Fruit fly (Drosophila melanogaster) whole organism, embryonic: ENCODE data around the gene CG11368.

Source experiments
- Antp ChIP-seq: fragments of 200-800 bp; sonication (Bioruptor generic); optimal IDR thresholded peaks from 3 replicates; lab custom pipeline; 2016; ENCODE audit warnings: missing biosample characterization, missing genetic modification characterization
- Atf6 ChIP-seq: fragments of 200-800 bp; sonication (Bioruptor generic); IDR thresholded peaks from 2 replicates; pipeline ENCODE4 v1.3.6; 2022; ENCODE audit warnings: missing biosample characterization, missing genetic modification characterization
- BtbVII ChIP-seq: fragments of 200-800 bp; sonication (Bioruptor generic); optimal IDR thresholded peaks from 3 replicates; lab custom pipeline; 2017; ENCODE audit warnings: missing biosample characterization, mild to moderate bottlenecking, missing genetic modification characterization
- C15 ChIP-seq: fragments of 200-800 bp; sonication (Bioruptor generic); IDR thresholded peaks from 3 replicates; pipeline ENCODE4 v1.3.6; 2022; ENCODE audit warnings: missing biosample characterization, missing genetic modification characterization
- CG10321 ChIP-seq: fragments of 200-800 bp; sonication (Bioruptor generic); IDR thresholded peaks from 2 replicates; pipeline ENCODE4 v1.3.6; 2022; ENCODE audit warnings: missing biosample characterization, missing genetic modification characterization
- CG10979 ChIP-seq: fragments of 200-800 bp; sonication (Bioruptor generic); optimal IDR thresholded peaks from 2 replicates; lab custom pipeline; 2018; ENCODE audit warnings: missing biosample characterization, mild to moderate bottlenecking, missing genetic modification characterization, moderate library complexity
- CG11247 ChIP-seq: fragments of 200-800 bp; sonication (Bioruptor generic); IDR thresholded peaks from 2 replicates; pipeline ENCODE4 v1.3.6; 2022; ENCODE audit warnings: missing biosample characterization, missing genetic modification characterization
- CG11696 ChIP-seq: fragments of 200-800 bp; sonication (Bioruptor generic); IDR thresholded peaks from 2 replicates; pipeline ENCODE4 v1.3.6; 2022; ENCODE audit warnings: missing biosample characterization, missing genetic modification characterization
- CG12104 ChIP-seq: fragments of 200-800 bp; sonication (Bioruptor generic); optimal IDR thresholded peaks from 3 replicates; lab custom pipeline; 2016; ENCODE audit warnings: missing biosample characterization, missing genetic modification characterization
- CG13123 ChIP-seq: fragments of 200-800 bp; sonication (Bioruptor generic); optimal IDR thresholded peaks from 2 replicates; lab custom pipeline; 2016; ENCODE audit warnings: missing biosample characterization, missing genetic modification characterization
- CG13296 ChIP-seq: fragments of 200-800 bp; sonication (Bioruptor generic); optimal IDR thresholded peaks from 3 replicates; lab custom pipeline; 2018; ENCODE audit warnings: missing biosample characterization, mild to moderate bottlenecking, missing genetic modification characterization
- CG14965 ChIP-seq: fragments of 200-800 bp; sonication (Bioruptor generic); optimal IDR thresholded peaks from 2 replicates; lab custom pipeline; 2016; ENCODE audit warnings: missing biosample characterization, missing genetic modification characterization, borderline replicate concordance
- CG15269 ChIP-seq: fragments of 200-800 bp; sonication (Bioruptor generic); optimal IDR thresholded peaks from 2 replicates; lab custom pipeline; 2018; ENCODE audit warnings: missing biosample characterization, mild to moderate bottlenecking, missing genetic modification characterization, moderate library complexity
- CG1603 ChIP-seq: fragments of 200-800 bp; sonication (Bioruptor generic); optimal IDR thresholded peaks from 2 replicates; lab custom pipeline; 2019; ENCODE audit warnings: missing biosample characterization, mild to moderate bottlenecking, missing genetic modification characterization, moderate library complexity
- CG18262 ChIP-seq: fragments of 200-800 bp; optimal IDR thresholded peaks from 3 replicates; lab custom pipeline; 2019; ENCODE audit warnings: missing biosample characterization, mild to moderate bottlenecking, missing genetic modification characterization, moderate library complexity
- CG2116 ChIP-seq: fragments of 200-800 bp; sonication (Bioruptor generic); optimal IDR thresholded peaks from 3 replicates; lab custom pipeline; 2018; ENCODE audit warnings: missing biosample characterization, mild to moderate bottlenecking, missing genetic modification characterization
- CG3163 ChIP-seq: fragments of 200-800 bp; sonication (Bioruptor generic); optimal IDR thresholded peaks from 3 replicates; lab custom pipeline; 2016; ENCODE audit warnings: missing biosample characterization, missing genetic modification characterization
- CG4854 ChIP-seq: fragments of 200-800 bp; sonication (Bioruptor generic); optimal IDR thresholded peaks from 2 replicates; lab custom pipeline; 2016; ENCODE audit warnings: missing biosample characterization, missing genetic modification characterization, inconsistent platforms
- CG6689 ChIP-seq: fragments of 200-800 bp; sonication (Bioruptor generic); IDR thresholded peaks from 2 replicates; pipeline ENCODE4 v1.3.6; 2022; ENCODE audit warnings: missing biosample characterization, missing genetic modification characterization
- CG6854 ChIP-seq: fragments of 200-800 bp; sonication (Bioruptor generic); optimal IDR thresholded peaks from 3 replicates; lab custom pipeline; 2017; ENCODE audit warnings: missing biosample characterization, mild to moderate bottlenecking, missing genetic modification characterization
- CG7357 ChIP-seq: fragments of 200-800 bp; sonication (Bioruptor generic); IDR thresholded peaks from 3 replicates; pipeline ENCODE4 v1.3.6; 2022; ENCODE audit warnings: missing biosample characterization, missing genetic modification characterization
- CG7839 ChIP-seq: fragments of 200-800 bp; sonication (Bioruptor generic); optimal IDR thresholded peaks from 3 replicates; lab custom pipeline; 2018; ENCODE audit warnings: missing biosample characterization, mild to moderate bottlenecking, missing genetic modification characterization, moderate library complexity
- CG8388 ChIP-seq: fragments of 200-800 bp; sonication (Bioruptor generic); optimal IDR thresholded peaks from 2 replicates; lab custom pipeline; 2019; ENCODE audit warnings: missing biosample characterization, mild to moderate bottlenecking, missing genetic modification characterization, moderate library complexity
- E2f1 ChIP-seq: fragments of 200-800 bp; sonication (Bioruptor generic); IDR thresholded peaks from 2 replicates; pipeline ENCODE4 v1.3.6; 2022; ENCODE audit warnings: missing biosample characterization, missing genetic modification characterization
- Hr3 ChIP-seq: fragments of 200-800 bp; sonication (Bioruptor generic); optimal IDR thresholded peaks from 3 replicates; lab custom pipeline; 2016; ENCODE audit warnings: missing biosample characterization, missing genetic modification characterization
- Hr51 ChIP-seq, 2 experiments: fragments of 200-800 bp; sonication (Bioruptor generic); optimal IDR thresholded peaks; 2 replicates in 1 of 2; 3 replicates in 1 of 2; lab custom pipeline; 2016 to 2018; ENCODE audit warnings: missing biosample characterization in 2 of 2, missing genetic modification characterization in 2 of 2, mild to moderate bottlenecking in 1 of 2, moderate library complexity in 1 of 2
- Hr78 ChIP-seq, 2 experiments: fragments of 200-800 bp in 1 of 2; fragments of >200 bp in 1 of 2; sonication (Bioruptor generic) in 1 of 2; optimal IDR thresholded peaks; 2 replicates each; lab custom pipeline; 2017 to 2019; ENCODE audit warnings: missing biosample characterization in 2 of 2, missing genetic modification characterization in 2 of 2, mild to moderate bottlenecking in 1 of 2, moderate library complexity in 1 of 2
- MESR4 ChIP-seq: fragments of 200-800 bp; sonication (Bioruptor generic); optimal IDR thresholded peaks from 2 replicates; lab custom pipeline; 2018; ENCODE audit warnings: missing biosample characterization, mild to moderate bottlenecking, missing genetic modification characterization, moderate library complexity
- Mes4 ChIP-seq: fragments of 200-800 bp; sonication (Bioruptor generic); optimal IDR thresholded peaks from 2 replicates; lab custom pipeline; 2016; ENCODE audit warnings: missing biosample characterization, missing genetic modification characterization
- Sox102F ChIP-seq: fragments of 200-800 bp; sonication (Bioruptor generic); optimal IDR thresholded peaks from 2 replicates; lab custom pipeline; 2018; ENCODE audit warnings: missing biosample characterization, mild to moderate bottlenecking, missing genetic modification characterization, moderate library complexity
- Trl ChIP-seq, 3 experiments: fragments of >200 bp in 2 of 3; fragments of 200-800 bp in 1 of 3; sonication (Bioruptor generic) in 1 of 3; optimal IDR thresholded peaks; 2 replicates in 1 of 3; 3 replicates in 2 of 3; lab custom pipeline; 2016 to 2017; ENCODE audit warnings: missing biosample characterization in 1 of 3, missing genetic modification characterization in 1 of 3
- Xrp1 ChIP-seq: fragments of 200-800 bp; sonication (Bioruptor generic); IDR thresholded peaks from 2 replicates; pipeline ENCODE4 v1.3.6; 2022; ENCODE audit warnings: missing biosample characterization, missing genetic modification characterization
- az2 ChIP-seq: fragments of 200-800 bp; sonication (Bioruptor generic); optimal IDR thresholded peaks from 3 replicates; lab custom pipeline; 2016; ENCODE audit warnings: missing biosample characterization, missing genetic modification characterization
- dmrt99B ChIP-seq: fragments of 200-800 bp; sonication (Bioruptor generic); optimal IDR thresholded peaks from 2 replicates; lab custom pipeline; 2018; ENCODE audit warnings: missing biosample characterization, mild to moderate bottlenecking, missing genetic modification characterization, moderate library complexity
- gem ChIP-seq: fragments of 200-800 bp; sonication (Bioruptor generic); optimal IDR thresholded peaks from 2 replicates; lab custom pipeline; 2019; ENCODE audit warnings: missing biosample characterization, mild to moderate bottlenecking, missing genetic modification characterization, moderate library complexity
- gfzf ChIP-seq: fragments of 200-800 bp; sonication (Bioruptor generic); optimal IDR thresholded peaks from 2 replicates; lab custom pipeline; 2016; ENCODE audit warnings: missing biosample characterization, mild to moderate bottlenecking, missing genetic modification characterization, moderate library complexity
- grn ChIP-seq: fragments of 200-800 bp; sonication (Bioruptor generic); optimal IDR thresholded peaks from 3 replicates; lab custom pipeline; 2017; ENCODE audit warnings: missing biosample characterization, missing genetic modification characterization
- jumu ChIP-seq: fragments of 200-800 bp; sonication (Bioruptor generic); optimal IDR thresholded peaks from 3 replicates; lab custom pipeline; 2016; ENCODE audit warnings: missing biosample characterization, missing genetic modification characterization
- phol ChIP-seq: fragments of 200-800 bp; sonication (Bioruptor generic); optimal IDR thresholded peaks from 3 replicates; lab custom pipeline; 2018; ENCODE audit warnings: missing biosample characterization, mild to moderate bottlenecking, missing genetic modification characterization, moderate library complexity
- pnt ChIP-seq: fragments of 200-800 bp; sonication (Bioruptor generic); optimal IDR thresholded peaks from 3 replicates; lab custom pipeline; 2016; ENCODE audit warnings: missing biosample characterization, missing genetic modification characterization
- psq ChIP-seq: fragments of 200-800 bp; sonication (Bioruptor generic); optimal IDR thresholded peaks from 2 replicates; lab custom pipeline; 2017; ENCODE audit warnings: missing biosample characterization, missing genetic modification characterization
- row ChIP-seq: fragments of 200-800 bp; sonication (Bioruptor generic); IDR thresholded peaks from 3 replicates; pipeline ENCODE4 v1.3.6; 2022; ENCODE audit warnings: missing biosample characterization, missing genetic modification characterization
- sc ChIP-seq, 3 experiments: fragments of >200 bp in 2 of 3; fragments of 200-800 bp in 1 of 3; sonication (Bioruptor generic) in 1 of 3; optimal IDR thresholded peaks; 2 replicates in 2 of 3; 3 replicates in 1 of 3; lab custom pipeline; 2017; ENCODE audit warnings: mild to moderate bottlenecking in 1 of 3, missing biosample characterization in 1 of 3, missing genetic modification characterization in 1 of 3, missing genetic modification reagents in 1 of 3
- seq ChIP-seq: fragments of 200-800 bp; sonication (Bioruptor generic); IDR thresholded peaks from 2 replicates; pipeline ENCODE4 v1.3.6; 2022; ENCODE audit warnings: missing biosample characterization, missing genetic modification characterization
- shn ChIP-seq: fragments of 200-800 bp; sonication (Bioruptor generic); optimal IDR thresholded peaks from 3 replicates; lab custom pipeline; 2016; ENCODE audit warnings: missing biosample characterization, missing genetic modification characterization
- so ChIP-seq: fragments of 200-800 bp; sonication (Bioruptor generic); IDR thresholded peaks from 3 replicates; pipeline ENCODE4 v1.3.6; 2022; ENCODE audit warnings: missing biosample characterization, missing genetic modification characterization
- sqz ChIP-seq: fragments of 200-800 bp; sonication (Bioruptor generic); optimal IDR thresholded peaks from 3 replicates; lab custom pipeline; 2018; ENCODE audit warnings: missing biosample characterization, mild to moderate bottlenecking, missing genetic modification characterization
- tll ChIP-seq, 2 experiments: fragments of 200-800 bp in 1 of 2; fragments of >200 bp in 1 of 2; sonication (Bioruptor generic) in 1 of 2; optimal IDR thresholded peaks; 2 replicates each; lab custom pipeline; 2017 to 2019; ENCODE audit warnings: missing biosample characterization in 2 of 2, missing genetic modification characterization in 2 of 2, mild to moderate bottlenecking in 1 of 2, moderate library complexity in 1 of 2
- vfl ChIP-seq: fragments of 200-800 bp; sonication (Bioruptor generic); optimal IDR thresholded peaks from 2 replicates; lab custom pipeline; 2016; ENCODE audit warnings: missing biosample characterization, missing genetic modification characterization
- zfh1 ChIP-seq: fragments of 200-800 bp; sonication (Bioruptor generic); IDR thresholded peaks from 3 replicates; pipeline ENCODE4 v1.3.6; 2022; ENCODE audit warnings: missing biosample characterization, missing genetic modification characterization

Gene CG11368

DNA sequence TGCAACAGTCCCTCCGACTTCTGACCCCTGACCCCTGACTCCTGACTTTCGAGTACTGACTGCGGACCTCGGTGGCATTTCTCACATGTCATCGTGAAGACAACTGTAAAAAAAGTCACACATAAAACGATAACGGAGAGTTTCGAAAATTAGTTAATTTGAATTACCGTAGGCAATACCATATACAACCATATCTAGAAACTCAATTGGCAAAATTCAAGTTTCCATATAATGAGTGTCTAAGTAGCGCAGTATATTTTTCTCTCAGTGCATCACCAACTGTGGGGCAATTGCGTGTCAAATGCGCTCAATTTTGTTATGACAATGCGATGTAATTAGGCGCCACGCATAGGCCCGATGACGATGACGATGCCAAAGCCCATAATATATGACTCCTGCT, 37.0 kb upstream of the CG11368 start (continued):
- no peak for TF ChIP-seq psq
- no peak for TF ChIP-seq shn (GFP tag; lab: Kevin White, UChicago)
- TF ChIP-seq CG10321 (GFP tag; lab: Robert Waterston, UW) = no peak
- no peak for TF ChIP-seq row (GFP tag; lab: Robert Waterston, UW)
- TF ChIP-seq phol (tag; lab: Kevin White, UChicago) = no peak
- no peak for TF ChIP-seq C15 (GFP tag; lab: Robert Waterston, UW)
- no peak for TF ChIP-seq zfh1 (GFP tag; lab: Robert Waterston, UW)
- TF ChIP-seq tll (GFP tag; optimal IDR thresholded peaks at IDR 0.05; lab: Kevin White, UChicago) = no peak
- TF ChIP-seq gem (tag; lab: Kevin White, UChicago) = peak; percentile 47
- TF ChIP-seq grn (GFP tag; lab: Kevin White, UChicago) = no peak
- peak in 1 of 2 experiments; percentile 18 for TF ChIP-seq Hr78 (GFP tag; optimal IDR thresholded peaks at IDR 0.05; lab: Kevin White, UChicago)
- TF ChIP-seq CG15269 = no peak
- TF ChIP-seq seq (GFP tag; lab: Robert Waterston, UW) = no peak
- TF ChIP-seq dmrt99B (tag; lab: Kevin White, UChicago) = peak; percentile 35
- no peak for TF ChIP-seq Mes4
- no peak for TF ChIP-seq CG7357 (GFP tag; lab: Robert Waterston, UW)
- no peak for TF ChIP-seq CG12104
- no peak for TF ChIP-seq CG13296 (GFP tag; lab: Kevin White, UChicago)
- TF ChIP-seq so (GFP tag; lab: Robert Waterston, UW) = no peak
- TF ChIP-seq CG3163 = no peak
- TF ChIP-seq Trl (optimal IDR thresholded peaks at IDR 0.05; lab: Kevin White, UChicago) = no peak
- no peak for TF ChIP-seq Trl (GFP tag; optimal IDR thresholded peaks at IDR 0.05; lab: Kevin White, UChicago)
- TF ChIP-seq gfzf (GFP tag; lab: Kevin White, UChicago) = no peak
- TF ChIP-seq jumu (GFP tag; lab: Kevin White, UChicago) = no peak
- no peak for TF ChIP-seq Antp (GFP tag; lab: Kevin White, UChicago)
- no peak for TF ChIP-seq CG11247 (GFP tag; lab: Robert Waterston, UW)
- no peak for TF ChIP-seq CG7839 (tag; lab: Kevin White, UChicago)
- TF ChIP-seq CG1603 (tag; lab: Kevin White, UChicago) = peak; percentile 43
- TF ChIP-seq az2 (GFP tag; lab: Kevin White, UChicago) = peak; percentile 15
- TF ChIP-seq CG11696 (GFP tag; lab: Robert Waterston, UW) = no peak
- TF ChIP-seq sqz (GFP tag; lab: Kevin White, UChicago) = no peak
- no peak for TF ChIP-seq MESR4 (GFP tag; lab: Kevin White, UChicago)
- no peak for TF ChIP-seq Hr51 (GFP tag; optimal IDR thresholded peaks at IDR 0.05; lab: Kevin White, UChicago)
- no peak for TF ChIP-seq CG13123 (GFP tag; lab: Kevin White, UChicago)
- TF ChIP-seq Atf6 (GFP tag; lab: Robert Waterston, UW) = no peak
- no peak for TF ChIP-seq E2f1 (GFP tag; lab: Robert Waterston, UW)
- TF ChIP-seq CG10979 (tag; lab: Kevin White, UChicago) = no peak
- peak; percentile 12 for TF ChIP-seq Sox102F (GFP tag; lab: Kevin White, UChicago)
- TF ChIP-seq BtbVII (GFP tag; lab: Kevin White, UChicago) = no peak
- no peak for TF ChIP-seq CG14965 (GFP tag; lab: Kevin White, UChicago)
- no peak for TF ChIP-seq vfl (GFP tag; lab: Kevin White, UChicago)
- no peak for TF ChIP-seq CG6854 (GFP tag; lab: Kevin White, UChicago)
- no peak for TF ChIP-seq sc (optimal IDR thresholded peaks at IDR 0.05; lab: Kevin White, UChicago)
- no peak for TF ChIP-seq sc (GFP tag; optimal IDR thresholded peaks at IDR 0.05; lab: Kevin White, UChicago)
- TF ChIP-seq CG8388 (GFP tag; lab: Kevin White, UChicago) = no peak
- no peak for TF ChIP-seq Hr3
- TF ChIP-seq Xrp1 (GFP tag; lab: Robert Waterston, UW) = peak; percentile 54; the same call in 1 of the 2 replicates
- peak; percentile 37; the same call in 1 of the 2 replicates for TF ChIP-seq CG6689
- TF ChIP-seq CG18262 (tag; lab: Kevin White, UChicago) = no peak
- TF ChIP-seq CG4854 (GFP tag; lab: Kevin White, UChicago) = no peak
- peak; percentile 22 for TF ChIP-seq pnt
- no peak for TF ChIP-seq CG2116 (GFP tag; lab: Kevin White, UChicago)
